Worm (Caenorhabditis elegans): ENCODE results near the gene T05C12.9.

T05C12.9 gene

DNA sequence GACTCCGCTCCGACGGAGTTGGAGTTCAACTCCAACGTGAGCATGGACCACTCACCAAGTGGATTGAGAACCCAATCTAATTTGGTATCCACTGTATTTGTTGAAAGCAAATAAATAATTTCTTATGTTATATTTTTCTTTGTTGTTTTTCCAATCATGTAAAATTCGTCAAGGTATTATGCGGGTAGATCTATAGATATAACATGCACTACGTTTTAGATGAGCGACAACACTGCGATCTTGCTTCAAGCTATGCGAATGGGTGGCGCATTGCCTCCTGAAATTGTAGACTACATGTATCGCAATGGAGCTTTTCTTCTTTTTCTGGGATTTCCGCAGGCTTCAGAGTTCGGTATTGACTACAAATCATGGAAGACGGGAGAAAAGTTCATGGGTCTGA lies 48.5 kb downstream of the T05C12.9 start, which contains the start of gene F10B5.2 (continued):
- no peak for TF ChIP-seq cebp-1 (GFP tag; IDR thresholded peaks at IDR 0.05)
- no peak for TF ChIP-seq cebp-1 (tag; optimal IDR thresholded peaks at IDR 0.05)
- TF ChIP-seq die-1 (tag; optimal IDR thresholded peaks at IDR 0.05) = no peak
- no peak for TF ChIP-seq egl-44 (GFP tag; IDR thresholded peaks at IDR 0.05)
- TF ChIP-seq nhr-27 (tag; optimal IDR thresholded peaks at IDR 0.05) = no peak
- no peak for TF ChIP-seq F52B5.7 (tag; optimal IDR thresholded peaks at IDR 0.05)
- TF ChIP-seq F49E8.2 (tag; optimal IDR thresholded peaks at IDR 0.05; ENCODE audit: insufficient read depth) = peak; percentile 53
- TF ChIP-seq dpl-1 (GFP tag; optimal IDR thresholded peaks at IDR 0.05) = peak; percentile 3
- peak; percentile 38 for TF ChIP-seq tlf-1 (GFP tag; optimal IDR thresholded peaks at IDR 0.05)
- TF ChIP-seq ztf-28 (GFP tag; IDR thresholded peaks at IDR 0.05) = no peak
- no peak for TF ChIP-seq hmg-20 (GFP tag; IDR thresholded peaks at IDR 0.05)
- TF ChIP-seq F39B2.1 (GFP tag; IDR thresholded peaks at IDR 0.05) = no peak
- peak; percentile 44 for TF ChIP-seq him-1 (tag; optimal IDR thresholded peaks at IDR 0.05)
- TF ChIP-seq Y53F4B.3 (GFP tag; IDR thresholded peaks at IDR 0.05) = no peak
- no peak for TF ChIP-seq unc-62 (GFP tag; optimal IDR thresholded peaks at IDR 0.05)
- no peak for TF ChIP-seq cebp-2 (GFP tag; IDR thresholded peaks at IDR 0.05)
- TF ChIP-seq madf-3 (GFP tag; IDR thresholded peaks at IDR 0.05) = peak; percentile 51; the same call in 1 of the 2 replicates
- no peak for TF ChIP-seq efl-1 (GFP tag; optimal IDR thresholded peaks at IDR 0.05)
- TF ChIP-seq F57A8.1 (GFP tag; optimal IDR thresholded peaks at IDR 0.05) = peak; percentile 7
- TF ChIP-seq madf-10 (tag; optimal IDR thresholded peaks at IDR 0.05) = no peak
- TF ChIP-seq nfyb-1 (GFP tag; IDR thresholded peaks at IDR 0.05) = no peak; the same call in 1 of the 2 replicates

DNA sequence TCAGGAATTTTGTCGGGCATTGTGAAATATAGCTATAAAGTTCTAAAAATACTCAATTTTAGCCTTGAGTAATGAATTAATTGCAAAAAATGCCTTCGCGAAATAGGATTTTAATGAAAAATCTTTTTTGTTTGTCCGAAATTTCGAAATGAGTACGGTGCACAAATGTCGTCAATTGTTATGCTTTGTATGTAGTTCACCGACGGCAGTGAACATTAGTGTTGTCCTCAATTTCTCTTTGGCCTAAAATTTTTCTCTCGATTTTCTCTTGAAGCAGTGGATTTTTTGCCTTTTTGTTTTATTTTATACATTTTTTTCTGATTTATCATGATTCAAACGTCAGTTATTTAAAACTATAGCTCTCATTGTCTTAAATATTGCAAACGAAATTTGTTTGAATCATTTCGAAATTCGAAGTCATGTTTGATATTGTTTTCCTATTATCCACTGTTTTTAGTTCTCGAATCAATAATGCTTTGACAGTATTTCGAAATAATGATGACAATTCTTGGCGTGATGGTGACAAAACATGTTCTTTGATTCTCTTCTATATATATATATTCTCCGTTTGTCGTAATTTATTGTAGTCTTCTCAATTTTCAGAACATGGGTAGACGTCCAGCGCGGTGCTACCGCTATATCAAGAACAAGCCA lies 49.6 kb downstream of the T05C12.9 start, which contains the start of the genes ints-11 and rpl-10:
Gene ints-11, minus strand, starts transcription at position 201 of the 654 bp plus-strand sequence.
Gene rpl-10, plus strand, starts transcription at position 604 of the 654 bp plus-strand sequence.
- TF ChIP-seq cebp-2 (GFP tag; IDR thresholded peaks at IDR 0.05) = no peak
- peak; percentile 30 for TF ChIP-seq pha-4 (tag; optimal IDR thresholded peaks at IDR 0.05)
- TF ChIP-seq F33H1.4 (GFP tag; IDR thresholded peaks at IDR 0.05) = peak; percentile 67
- TF ChIP-seq attf-5 (GFP tag; optimal IDR thresholded peaks at IDR 0.05) = peak; percentile 29
- TF ChIP-seq snpc-4 (GFP tag; optimal IDR thresholded peaks at IDR 0.05) = no peak
- peak in 1 of 4 experiments; percentile 47 for TF ChIP-seq snpc-4 (tag; optimal IDR thresholded peaks at IDR 0.05)
- TF ChIP-seq lsl-1 (GFP tag; optimal IDR thresholded peaks at IDR 0.05) = peak; percentile 15
- peak in 1 of 3 experiments; percentile 18 for TF ChIP-seq lin-35 (GFP tag; optimal IDR thresholded peaks at IDR 0.05)
- no peak for TF ChIP-seq Y95B8A.8 (GFP tag; IDR thresholded peaks at IDR 0.05)
- no peak for TF ChIP-seq snpc-1.3 (tag; optimal IDR thresholded peaks at IDR 0.05; ENCODE audit: insufficient read depth)
- no peak for TF ChIP-seq F57C9.4 (tag; optimal IDR thresholded peaks at IDR 0.05)
- TF ChIP-seq cebp-1 (GFP tag; IDR thresholded peaks at IDR 0.05) = no peak
- peak; percentile 55 for TF ChIP-seq cebp-1 (tag; optimal IDR thresholded peaks at IDR 0.05)
- TF ChIP-seq F39B2.1 (GFP tag; IDR thresholded peaks at IDR 0.05) = no peak

All from whole organism, young adult.